Worm (Caenorhabditis elegans): ENCODE results near the gene T19C3.5.

T19C3.5 gene

ce11 chrIII:634618-635017, 6.9 kb upstream of the T19C3.5 start, which contains the start of gene fem-2 (continued):
- peak; percentile 31 for TF ChIP-seq lin-40 (tag; optimal IDR thresholded peaks at IDR 0.05)
- TF ChIP-seq madf-3 (GFP tag; IDR thresholded peaks at IDR 0.05): no peak
- TF ChIP-seq ama-1 (optimal IDR thresholded peaks at IDR 0.05): no peak
- no peak for TF ChIP-seq ama-1 (GFP tag; optimal IDR thresholded peaks at IDR 0.05)
- TF ChIP-seq fkh-3 (tag; optimal IDR thresholded peaks at IDR 0.05): no peak
- no peak for TF ChIP-seq aptf-3 (GFP tag; IDR thresholded peaks at IDR 0.05)
- no peak for TF ChIP-seq C06A6.2 (GFP tag; conservative IDR thresholded peaks at IDR 0.05)
- TF ChIP-seq B0336.3 (GFP tag; IDR thresholded peaks at IDR 0.05): no peak
- TF ChIP-seq lsy-27 (tag; optimal IDR thresholded peaks at IDR 0.05; ENCODE audit: borderline replicate concordance, insufficient read depth): no peak
- no peak for TF ChIP-seq mxl-1 (tag; optimal IDR thresholded peaks at IDR 0.05)
- TF ChIP-seq hmg-20 (GFP tag; IDR thresholded peaks at IDR 0.05): no peak

ce11 chrIII:631421-631820, 3.7 kb upstream of the T19C3.5 start, which contains the start of gene T19C3.6:
Gene T19C3.6 (minus strand): TSS chrIII:631521.
- TF ChIP-seq lsl-1 (GFP tag; optimal IDR thresholded peaks at IDR 0.05) (peak; percentile 36), mcd-1 (GFP tag; IDR thresholded peaks at IDR 0.05) (peak; percentile 45; the same call in 1 of the 2 replicates), him-1 (tag; optimal IDR thresholded peaks at IDR 0.05) (peak; percentile 35), ZK185.1 (tag; optimal IDR thresholded peaks at IDR 0.05; ENCODE audit: poor library complexity, severe bottlenecking) (no peak)

- peak; percentile 84 for TF ChIP-seq tbp1 (GFP tag; optimal IDR thresholded peaks at IDR 0.05)
- peak; percentile 49 for TF ChIP-seq mcd-1 (GFP tag; IDR thresholded peaks at IDR 0.05)
- peak; percentile 6 for TF ChIP-seq rpc-1 (optimal IDR thresholded peaks at IDR 0.05)
- TF ChIP-seq rpc-1 (tag; optimal IDR thresholded peaks at IDR 0.05): peak; percentile 47
- peak; percentile 44 for TF ChIP-seq hmg-1.2 (GFP tag; IDR thresholded peaks at IDR 0.05)
- TF ChIP-seq ztf-25 (GFP tag; IDR thresholded peaks at IDR 0.05): 0 out of 2 replicates have a peak, but pooled peaks have one; percentile 57
- 0 out of 2 replicates have a peak, but pooled peaks have one; percentile 42 for TF ChIP-seq Y53G8AR.9 (GFP tag; conservative IDR thresholded peaks at IDR 0.05)
- TF ChIP-seq aptf-3 (GFP tag; IDR thresholded peaks at IDR 0.05): 0 out of 2 replicates have a peak, but pooled peaks have one; percentile 31
- TF ChIP-seq dox-1 (GFP tag; IDR thresholded peaks at IDR 0.05): 0 out of 2 replicates have a peak, but pooled peaks have one; percentile 21
- peak; percentile 65 for TF ChIP-seq nfyb-1 (GFP tag; IDR thresholded peaks at IDR 0.05)
- peak; percentile 54 for TF ChIP-seq lin-26 (GFP tag; IDR thresholded peaks at IDR 0.05)
- TF ChIP-seq Y56A3A.18 (GFP tag; IDR thresholded peaks at IDR 0.05): peak; percentile 75; the same call in 1 of the 2 replicates
- peak; percentile 58 for TF ChIP-seq B0261.1 (tag; optimal IDR thresholded peaks at IDR 0.05)
These were observed 1.2 kb upstream of the T19C3.5 start for ce11 chrIII:628942-629341.

- TF ChIP-seq sptf-2 (GFP tag; optimal IDR thresholded peaks at IDR 0.05) (no peak), hsf-1 (GFP tag; IDR thresholded peaks at IDR 0.05) (no peak), efl-1 (GFP tag; optimal IDR thresholded peaks at IDR 0.05) (no peak), F23B12.7 (tag; optimal IDR thresholded peaks at IDR 0.05; ENCODE audit: insufficient read depth) (no peak), cebp-1 (GFP tag; IDR thresholded peaks at IDR 0.05) (no peak), cebp-1 (tag; optimal IDR thresholded peaks at IDR 0.05) (no peak), B0019.2 (GFP tag; conservative IDR thresholded peaks at IDR 0.05) (no peak), xnd-1 (tag; optimal IDR thresholded peaks at IDR 0.05) (no peak), B0035.1 (tag; optimal IDR thresholded peaks at IDR 0.05) (no peak), lin-40 (tag; optimal IDR thresholded peaks at IDR 0.05) (no peak), F33H1.4 (GFP tag; IDR thresholded peaks at IDR 0.05) (no peak), snpc-1.1 (tag; optimal IDR thresholded peaks at IDR 0.05; ENCODE audit: insufficient read depth) (no peak), fkh-3 (tag; optimal IDR thresholded peaks at IDR 0.05) (no peak), lag-1 (GFP tag; IDR thresholded peaks at IDR 0.05) (no peak), let-526 (GFP tag; IDR thresholded peaks at IDR 0.05) (no peak), Y53G8AR.9 (GFP tag; conservative IDR thresholded peaks at IDR 0.05) (no peak)
These were observed 1.6 kb downstream of the T19C3.5 start for ce11 chrIII:626091-626490.

Measured in whole organism, young adult.